Fruit fly (Drosophila melanogaster): Measurements from ENCODE around the gene mew.

Gene mew

DNA sequence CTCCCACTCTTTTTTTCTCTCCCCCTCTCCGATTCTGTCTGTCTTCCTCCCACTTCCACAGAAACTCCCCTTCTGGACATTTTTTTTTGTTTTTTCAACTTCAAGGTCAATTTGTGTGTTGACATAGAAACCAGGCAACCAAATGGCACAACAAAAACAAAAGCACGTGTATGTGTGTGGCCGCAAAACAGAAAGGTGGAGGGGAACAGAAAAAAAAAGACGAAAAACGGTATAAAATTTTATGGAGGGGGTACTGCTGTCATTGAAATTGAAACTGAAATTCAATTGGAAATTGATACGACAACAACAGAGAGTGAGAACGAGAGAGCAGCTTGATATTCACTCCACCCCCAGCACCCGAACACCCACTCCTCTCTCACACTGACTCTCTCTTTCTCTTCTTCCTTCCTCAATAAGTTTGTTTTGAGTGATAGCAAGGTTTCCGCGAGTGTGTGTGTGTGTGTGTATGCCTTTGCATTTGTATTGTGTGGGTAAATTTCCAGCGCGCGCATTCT lies 20.2 kb upstream of the mew start (continued):
- no peak for TF ChIP-seq fd102C (GFP tag; optimal IDR thresholded peaks at IDR 0.05)
- no peak for TF ChIP-seq seq (GFP tag; IDR thresholded peaks at IDR 0.05)
- TF ChIP-seq nmo (GFP tag; optimal IDR thresholded peaks at IDR 0.05): no peak
- no peak for TF ChIP-seq peb (GFP tag; IDR thresholded peaks at IDR 0.05)
- TF ChIP-seq kay (GFP tag; optimal IDR thresholded peaks at IDR 0.05): no peak
- no peak for TF ChIP-seq Hr3 (GFP tag; optimal IDR thresholded peaks at IDR 0.05)
- no peak for TF ChIP-seq H15 (GFP tag; IDR thresholded peaks at IDR 0.05)
- no peak for TF ChIP-seq CG13296 (GFP tag; optimal IDR thresholded peaks at IDR 0.05)
- no peak for TF ChIP-seq tap (tag; optimal IDR thresholded peaks at IDR 0.05)
- TF ChIP-seq CG2712 (tag; optimal IDR thresholded peaks at IDR 0.05): no peak
- TF ChIP-seq Fer1 (GFP tag; optimal IDR thresholded peaks at IDR 0.05): peak; percentile 30
- TF ChIP-seq HLHmδ (GFP tag; optimal IDR thresholded peaks at IDR 0.05): peak; percentile 11
- TF ChIP-seq ems (GFP tag; optimal IDR thresholded peaks at IDR 0.05): no peak
- no peak for TF ChIP-seq CG1024 (GFP tag; IDR thresholded peaks at IDR 0.05)
- TF ChIP-seq CG4360 (GFP tag; IDR thresholded peaks at IDR 0.05): no peak
- TF ChIP-seq Mad (GFP tag; optimal IDR thresholded peaks at IDR 0.05): no peak
- TF ChIP-seq fd3F (GFP tag; optimal IDR thresholded peaks at IDR 0.05): no peak
- peak; percentile 8; the same call in 1 of the 2 replicates for TF ChIP-seq Bgb (GFP tag; IDR thresholded peaks at IDR 0.05; ENCODE audit: partially characterized antibody)
- TF ChIP-seq ase (GFP tag; IDR thresholded peaks at IDR 0.05): no peak
- peak in 1 of 2 experiments; percentile 61 for TF ChIP-seq insv (GFP tag; optimal IDR thresholded peaks at IDR 0.05)
- TF ChIP-seq Myb (GFP tag; optimal IDR thresholded peaks at IDR 0.05): no peak
- no peak for TF ChIP-seq bab2 (GFP tag; optimal IDR thresholded peaks at IDR 0.05)
- TF ChIP-seq CG18619 (GFP tag; optimal IDR thresholded peaks at IDR 0.05): no peak
- TF ChIP-seq CG10462 (GFP tag; optimal IDR thresholded peaks at IDR 0.05): no peak
- TF ChIP-seq crp (GFP tag; optimal IDR thresholded peaks at IDR 0.05): no peak
- TF ChIP-seq MESR4 (GFP tag; optimal IDR thresholded peaks at IDR 0.05): no peak
- no peak for TF ChIP-seq otp (GFP tag; IDR thresholded peaks at IDR 0.05)
- no peak for TF ChIP-seq Sry-β (GFP tag; optimal IDR thresholded peaks at IDR 0.05)
- TF ChIP-seq az2 (GFP tag; optimal IDR thresholded peaks at IDR 0.05): no peak
- TF ChIP-seq Oaz (GFP tag; IDR thresholded peaks at IDR 0.05): no peak
- no peak for TF ChIP-seq mam (GFP tag; optimal IDR thresholded peaks at IDR 0.05)
- no peak for TF ChIP-seq tin (GFP tag; optimal IDR thresholded peaks at IDR 0.05)
- TF ChIP-seq E2f2 (GFP tag; IDR thresholded peaks at IDR 0.05): no peak
- TF ChIP-seq bigmax (GFP tag; optimal IDR thresholded peaks at IDR 0.05): no peak
- no peak for TF ChIP-seq CG2116 (GFP tag; optimal IDR thresholded peaks at IDR 0.05)
- no peak for TF ChIP-seq CG33213 (GFP tag; optimal IDR thresholded peaks at IDR 0.05)

DNA sequence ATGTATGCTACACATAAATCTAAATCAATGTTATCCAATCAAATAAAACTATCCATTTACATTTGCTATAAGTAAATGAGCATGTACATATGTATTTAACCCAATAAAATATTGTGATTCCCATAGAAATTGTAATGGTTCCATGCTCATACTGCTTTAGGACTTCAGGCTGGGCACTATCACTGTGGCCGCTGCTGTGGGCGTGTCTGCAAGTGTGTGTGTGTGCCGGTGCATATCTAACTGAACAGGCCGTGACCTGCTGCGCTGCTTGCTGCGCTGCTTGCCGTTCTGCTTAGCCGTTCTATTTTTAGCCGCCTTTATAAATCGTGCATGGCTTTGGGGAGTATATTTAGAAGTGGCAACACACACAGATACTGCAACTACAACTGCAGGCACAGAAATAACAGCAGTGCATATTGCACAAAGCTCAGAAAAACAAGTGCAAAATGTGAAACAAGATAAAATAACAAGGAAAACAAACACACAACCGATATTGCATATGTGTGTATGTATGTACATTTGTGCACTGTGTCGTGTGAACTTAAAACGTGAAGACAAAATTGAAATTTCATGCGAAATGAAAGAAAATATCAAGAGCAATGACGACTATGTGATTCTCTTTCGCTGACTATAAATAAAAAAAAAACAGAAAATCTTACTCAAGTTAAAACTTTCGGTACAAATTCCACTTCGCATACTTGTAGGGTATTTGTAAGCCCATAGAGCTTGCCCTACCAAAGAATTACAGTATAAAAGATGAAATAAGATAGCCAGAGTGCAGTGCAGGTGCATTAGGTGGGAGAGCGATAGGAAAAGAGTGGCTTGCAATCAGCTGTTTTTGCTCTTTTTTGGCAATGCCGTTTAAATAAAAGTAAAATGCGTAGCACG lies 19.5 kb upstream of the mew start:
- TF ChIP-seq lmd (GFP tag; IDR thresholded peaks at IDR 0.05) (0 out of 2 replicates have a peak, but pooled peaks have one; percentile 6), Hmr (GFP tag; optimal IDR thresholded peaks at IDR 0.05) (no peak), dmrt99B (tag; optimal IDR thresholded peaks at IDR 0.05) (peak; percentile 25), zfh2 (GFP tag; optimal IDR thresholded peaks at IDR 0.05) (peak; percentile 2), CG15479 (GFP tag; optimal IDR thresholded peaks at IDR 0.05) (peak; percentile 17), pros (GFP tag; optimal IDR thresholded peaks at IDR 0.05) (no peak), CG1233 (GFP tag; optimal IDR thresholded peaks at IDR 0.05) (no peak), CG14441 (GFP tag; IDR thresholded peaks at IDR 0.05) (peak; percentile 30; the same call in 1 of the 2 replicates), kay (GFP tag; optimal IDR thresholded peaks at IDR 0.05) (no peak), D19A (tag; optimal IDR thresholded peaks at IDR 0.05) (peak; percentile 81), CG11696 (GFP tag; IDR thresholded peaks at IDR 0.05) (peak; percentile 96), CG31365 (tag; optimal IDR thresholded peaks at IDR 0.05) (peak; percentile 95), stc (GFP tag; IDR thresholded peaks at IDR 0.05) (peak; percentile 43; the same call in 1 of the 2 replicates), eve (GFP tag; optimal IDR thresholded peaks at IDR 0.05) (peak in 1 of 2 experiments; percentile 25), MTF-1 (GFP tag; optimal IDR thresholded peaks at IDR 0.05; ENCODE audit: borderline replicate concordance) (no peak), insv (GFP tag; optimal IDR thresholded peaks at IDR 0.05) (peak in 1 of 2 experiments; percentile 25)
